Worm (Caenorhabditis elegans) whole organism, dauer: Measurements from ENCODE around the gene ZC239.6.
"Not testable (repeated sequence)": the region's sequence is repeated elsewhere in the genome, so short reads cannot be mapped to it uniquely, and the experiment has no call there.

Experiments
- unc-62 ChIP-seq: sonication (generic microtip); optimal IDR thresholded peaks from 2 replicates; lab custom pipeline; 2017; ENCODE audit warnings: missing biosample characterization, missing genetic modification reagents, missing genetic modification characterization

Gene ZC239.6

DNA sequence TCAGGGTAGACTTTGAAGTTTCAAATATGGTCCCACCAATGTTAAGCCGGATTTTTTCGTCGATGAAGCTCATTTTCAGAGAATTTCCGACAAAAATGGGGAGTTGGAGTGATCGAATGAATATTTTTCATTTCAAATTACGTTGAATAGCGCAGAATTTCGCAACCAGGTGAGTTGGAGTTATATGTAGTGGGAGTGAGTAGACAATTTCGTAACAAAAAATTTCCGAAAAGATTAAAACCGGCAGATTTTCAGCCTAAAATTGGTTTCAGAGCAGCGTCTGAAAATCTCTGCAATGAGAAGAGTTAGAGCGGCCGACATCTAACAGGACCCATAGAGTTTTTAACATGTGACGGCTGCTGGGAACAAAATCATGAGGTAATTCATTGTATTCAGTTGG lies 752 bp upstream of the ZC239.6 start, which contains the start of gene sdz-35:
Gene sdz-35, minus strand, starts transcription at position 101 of the 400 bp plus-strand sequence.
- TF ChIP-seq unc-62 (GFP tag; lab: Kevin White, UChicago) = no peak

DNA sequence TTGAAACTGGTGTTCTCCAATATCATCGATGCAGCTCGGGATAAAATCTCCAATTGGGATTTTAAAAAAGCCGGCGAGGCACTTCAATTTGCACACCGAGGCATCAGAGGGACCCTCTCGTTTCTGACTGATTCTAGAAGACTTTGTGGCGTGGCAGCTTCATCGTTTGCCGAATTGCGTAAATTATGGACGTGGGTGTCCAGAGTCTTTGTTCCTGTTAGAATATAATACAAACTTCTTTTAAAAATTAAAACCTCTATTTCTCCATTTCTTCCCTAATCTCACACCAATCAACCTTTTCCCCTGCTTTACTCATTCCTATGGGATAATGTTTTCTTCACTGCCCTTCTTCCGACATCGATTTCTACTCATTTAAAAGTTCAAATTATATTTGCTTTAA lies 934 bp downstream of the ZC239.6 start, which contains the start of gene ZC239.5:
Gene ZC239.5, plus strand, starts transcription at position 301 of the 400 bp plus-strand sequence.
- TF ChIP-seq unc-62 (GFP tag; lab: Kevin White, UChicago) = no peak

DNA sequence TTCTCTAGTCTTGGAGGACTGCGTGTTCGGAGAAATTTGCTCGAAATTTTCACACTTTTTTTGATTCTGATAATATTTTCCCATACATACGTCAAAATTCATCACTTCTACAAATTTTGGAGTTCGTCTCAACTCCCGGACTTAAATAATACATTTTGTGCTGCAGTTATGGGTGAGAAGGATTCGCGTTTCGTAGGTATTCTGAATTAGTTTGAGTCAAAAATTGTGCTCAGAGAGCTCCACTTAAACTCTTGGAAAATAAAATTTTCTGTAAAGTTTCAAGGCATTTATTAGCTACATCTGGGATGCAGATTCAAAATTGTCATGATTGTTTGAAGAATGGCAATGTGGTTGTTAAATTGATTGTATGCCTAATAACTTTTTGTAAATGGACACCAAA lies 4.5 kb downstream of the ZC239.6 start, which contains the start of gene ZC239.4:
Gene ZC239.4, plus strand, starts transcription at position 301 of the 400 bp plus-strand sequence.
- TF ChIP-seq unc-62 (GFP tag; lab: Kevin White, UChicago) = no peak

DNA sequence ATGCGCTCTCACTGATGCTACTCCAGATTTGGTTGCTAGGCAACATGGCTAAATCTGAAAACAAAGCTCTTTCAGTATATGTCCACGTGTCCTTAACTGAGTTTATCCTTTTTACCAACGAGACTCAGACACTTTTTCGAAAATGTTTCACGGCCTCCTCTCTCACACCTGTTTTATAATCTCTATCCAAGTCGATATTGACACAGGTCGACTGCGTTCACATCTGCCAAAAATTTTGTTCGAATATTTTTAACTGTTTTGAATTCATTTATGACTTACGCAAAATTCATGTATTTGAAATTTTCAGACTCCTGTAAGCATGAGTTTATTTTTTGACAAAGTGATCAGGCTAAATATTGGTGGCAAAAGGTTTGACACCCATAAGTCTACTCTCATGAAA lies 6.3 kb downstream of the ZC239.6 start, which contains the start of gene ZC239.3:
Gene ZC239.3, plus strand, starts transcription at position 301 of the 400 bp plus-strand sequence.
- not testable (repeated sequence) for TF ChIP-seq unc-62 (GFP tag; lab: Kevin White, UChicago)

DNA sequence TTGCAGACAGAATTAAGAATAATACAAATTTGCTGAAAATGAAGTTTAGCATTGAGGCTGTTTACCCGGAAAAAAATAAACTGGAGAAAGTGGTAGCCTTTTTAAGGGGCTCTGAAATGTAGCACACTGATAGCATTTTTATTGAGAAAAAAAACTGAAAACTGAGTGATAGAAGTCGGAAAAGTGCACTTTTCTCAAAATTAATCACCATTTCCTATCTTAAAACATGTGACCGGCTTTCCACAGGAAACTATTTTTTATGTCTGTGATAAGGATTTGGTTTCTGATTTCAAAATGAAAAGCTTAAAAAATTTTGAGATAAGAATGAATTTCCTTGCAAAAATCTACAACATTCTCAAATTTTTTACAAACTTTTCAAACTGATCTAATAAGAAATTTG lies 11.3 kb downstream of the ZC239.6 start, which contains the start of gene ZC239.22:
Gene ZC239.22, minus strand, starts transcription at position 101 of the 400 bp plus-strand sequence.
- TF ChIP-seq unc-62 (GFP tag; lab: Kevin White, UChicago) = no peak

DNA sequence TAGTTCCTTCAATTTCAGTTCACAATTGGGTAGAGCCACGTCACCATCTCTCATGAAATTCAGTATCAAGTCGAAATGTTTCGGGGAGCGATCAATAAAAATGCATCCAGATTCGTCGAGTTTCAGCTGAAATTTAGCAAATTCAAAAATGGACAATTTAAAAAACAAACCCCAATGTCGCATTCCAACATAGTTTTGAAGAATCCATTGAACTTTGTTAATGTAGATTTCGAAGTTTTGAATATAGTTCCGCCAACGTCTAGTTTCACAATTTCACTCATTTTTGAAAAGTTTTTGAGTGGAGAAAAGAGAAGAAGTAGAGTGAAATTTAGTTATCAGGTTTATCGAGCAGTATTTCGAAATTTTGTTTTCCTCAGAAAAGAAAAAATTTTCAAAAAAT lies 12.3 kb downstream of the ZC239.6 start, which contains the start of gene ZC239.14:
Gene ZC239.14, minus strand, starts transcription at position 305 of the 400 bp plus-strand sequence.
- TF ChIP-seq unc-62 (GFP tag; lab: Kevin White, UChicago) = no peak

- no peak for TF ChIP-seq unc-62 (GFP tag; lab: Kevin White, UChicago)
Observed at ce11 chrII:3222686-3223085, 13.3 kb downstream of the ZC239.6 start, which contains the start of gene ZC239.13. ZC239.13 (minus strand) TSS chrII:3222839.

DNA sequence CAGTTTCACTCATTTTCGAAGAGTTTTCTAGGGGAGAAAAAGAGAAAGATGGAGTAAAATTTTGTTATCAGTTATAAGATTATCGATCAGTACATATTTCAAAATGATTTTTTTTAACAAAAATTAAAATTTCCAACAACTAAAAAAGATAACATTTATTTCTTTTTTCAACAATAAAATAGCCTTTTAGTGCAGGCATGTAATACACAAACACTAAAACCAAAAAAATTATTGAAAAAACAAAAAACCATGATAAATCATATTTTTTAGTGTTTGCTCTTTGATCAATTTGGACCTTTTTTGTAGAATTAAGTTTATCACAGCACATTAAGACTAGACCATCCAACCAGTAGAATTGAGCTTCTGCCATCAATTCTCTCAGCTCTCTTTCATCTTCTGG lies 15.2 kb downstream of the ZC239.6 start, which contains the start of gene ZC239.15:
Gene ZC239.15, minus strand, starts transcription at position 101 of the 400 bp plus-strand sequence.
- no peak for TF ChIP-seq unc-62 (GFP tag; lab: Kevin White, UChicago)

DNA sequence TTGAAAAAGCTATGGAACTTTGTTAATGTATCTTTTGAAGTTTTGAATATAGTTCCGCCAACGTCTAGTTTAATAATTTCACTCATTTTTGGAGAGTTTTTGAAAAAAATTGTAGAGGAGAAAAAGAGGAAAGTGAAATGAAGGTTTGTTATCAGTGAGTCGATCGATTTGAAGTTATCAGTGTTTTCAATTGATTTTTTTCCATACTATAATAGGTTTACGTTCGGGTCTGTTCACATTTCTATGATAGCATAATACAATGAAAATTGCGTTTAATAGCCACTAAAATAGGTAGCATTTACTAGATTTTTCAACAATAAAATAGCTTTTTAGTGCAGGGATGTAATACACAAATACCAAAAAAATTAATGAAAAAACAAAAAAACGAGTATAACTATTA lies 15.8 kb downstream of the ZC239.6 start, which contains the start of gene ZC239.16:
Gene ZC239.16, minus strand, starts transcription at position 120 of the 400 bp plus-strand sequence.
- no peak for TF ChIP-seq unc-62 (GFP tag; lab: Kevin White, UChicago)

DNA sequence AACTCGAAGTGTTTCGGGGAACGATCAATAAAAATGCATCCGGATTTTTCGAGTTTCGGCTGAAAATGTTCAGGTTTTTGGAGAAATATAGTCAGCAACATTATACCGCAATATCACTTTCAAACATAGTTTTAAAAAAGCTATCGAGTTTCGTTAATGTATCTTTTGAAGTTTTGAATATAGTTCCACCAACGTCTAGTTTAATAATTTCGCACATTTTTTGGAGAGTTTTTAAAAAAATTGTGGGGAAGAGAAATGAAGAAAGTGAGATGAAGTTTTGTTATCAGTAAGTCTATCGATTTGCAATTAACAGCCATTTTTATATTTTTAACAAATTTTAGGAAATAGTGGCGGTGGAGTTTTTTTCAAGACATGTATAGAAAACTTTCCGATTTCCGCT lies 16.3 kb downstream of the ZC239.6 start, which contains the start of gene ZC239.17:
Gene ZC239.17, minus strand, starts transcription at position 101 of the 400 bp plus-strand sequence.
- no peak for TF ChIP-seq unc-62 (GFP tag; lab: Kevin White, UChicago)

ce11 chrII:3230422-3230821 lies 21.0 kb downstream of the ZC239.6 start, which contains the start of gene srh-297:
srh-297 (minus strand) TSS chrII:3230522.
- no peak for TF ChIP-seq unc-62 (GFP tag; lab: Kevin White, UChicago)

ce11 chrII:3234725-3235124 lies 25.3 kb downstream of the ZC239.6 start, which contains the start of gene C17F4.8:
C17F4.8 (minus strand) TSS chrII:3234825.
- TF ChIP-seq unc-62 (GFP tag; lab: Kevin White, UChicago) = no peak

- no peak for TF ChIP-seq unc-62 (GFP tag; lab: Kevin White, UChicago)
Observed at ce11 chrII:3237038-3237521, 27.6 kb downstream of the ZC239.6 start, which contains the start of the genes srz-67 and C17F4.11. srz-67 (minus strand) TSS chrII:3237138. C17F4.11 (plus strand) TSS chrII:3237471.

DNA sequence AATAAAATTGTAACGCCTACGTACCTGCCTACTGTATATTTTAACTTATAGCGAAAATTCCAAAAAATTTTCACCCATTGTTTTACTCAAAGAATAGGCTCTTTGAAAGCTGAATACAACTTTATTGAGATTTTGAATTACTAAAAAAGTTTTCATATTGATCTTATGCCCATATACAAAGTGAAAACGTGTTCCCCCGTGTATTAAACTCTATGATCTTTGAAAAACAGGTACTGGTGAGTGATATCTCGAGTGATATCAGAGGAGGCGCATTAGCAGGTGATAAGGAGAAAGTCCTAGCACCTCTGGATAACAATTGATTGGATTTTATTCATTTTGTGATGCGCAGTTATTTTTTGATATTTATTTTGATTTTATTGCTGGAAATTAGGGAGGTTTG lies 30.8 kb downstream of the ZC239.6 start, which contains the start of gene C17F4.3:
Gene C17F4.3, plus strand, starts transcription at position 301 of the 400 bp plus-strand sequence.
- no peak for TF ChIP-seq unc-62 (GFP tag; lab: Kevin White, UChicago)

ce11 chrII:3241842-3242241 lies 32.4 kb downstream of the ZC239.6 start:
- no peak for TF ChIP-seq unc-62 (GFP tag; lab: Kevin White, UChicago)

- no peak for TF ChIP-seq unc-62 (GFP tag; lab: Kevin White, UChicago)
Observed at ce11 chrII:3244070-3244469, 34.6 kb downstream of the ZC239.6 start, which contains the start of gene C17F4.12. C17F4.12 (minus strand) TSS chrII:3244170.
